Worm (Caenorhabditis elegans) whole organism, L3 larva: ENCODE data around the gene C25D7.5.

Source experiments
- ZK546.5 ChIP-seq: sonication (generic microtip); optimal IDR thresholded peaks from 2 replicates; lab custom pipeline; 2017; ENCODE audit warnings: missing biosample characterization, missing genetic modification characterization
- ama-1 ChIP-seq: fragments of 150-350 bp; optimal IDR thresholded peaks from 2 replicates; lab custom pipeline; 2018
- elt-2 ChIP-seq: sonication (generic microtip); optimal IDR thresholded peaks from 2 replicates; lab custom pipeline; 2016; ENCODE audit warnings: missing genetic modification reagents, mild to moderate bottlenecking, missing genetic modification characterization, missing compliant biosample characterization
- elt-3 ChIP-seq, 3 experiments: fragments of 150-350 bp in 1 of 3; sonication (generic microtip) in 2 of 3; optimal IDR thresholded peaks; 2 replicates in 2 of 3; 4 replicates in 1 of 3; lab custom pipeline; 2014 to 2017; ENCODE audit warnings: missing biosample characterization in 3 of 3, missing genetic modification characterization in 3 of 3
- fkh-10 ChIP-seq: sonication (generic microtip); optimal IDR thresholded peaks from 2 replicates; lab custom pipeline; 2017; ENCODE audit warnings: missing biosample characterization, missing genetic modification reagents, missing genetic modification characterization
- nhr-11 ChIP-seq: fragments of 150-350 bp; optimal IDR thresholded peaks from 2 replicates; lab custom pipeline; 2014; ENCODE audit warnings: missing biosample characterization, missing genetic modification characterization
- nhr-12 ChIP-seq: fragments of 150-350 bp; optimal IDR thresholded peaks from 2 replicates; lab custom pipeline; 2014; ENCODE audit warnings: missing biosample characterization, missing genetic modification characterization
- nhr-77 ChIP-seq: fragments of 150-350 bp; optimal IDR thresholded peaks from 2 replicates; lab custom pipeline; 2014; ENCODE audit warnings: missing biosample characterization, missing genetic modification characterization
- pqm-1 ChIP-seq: fragments of 150-350 bp; optimal IDR thresholded peaks from 2 replicates; lab custom pipeline; 2017; ENCODE audit warnings: missing biosample characterization, missing genetic modification characterization, inconsistent platforms
- unc-62 ChIP-seq: fragments of 150-350 bp; sonication (generic microtip); optimal IDR thresholded peaks from 4 replicates; lab custom pipeline; 2014; ENCODE audit warnings: missing biosample characterization, missing genetic modification reagents, missing genetic modification characterization
- ztf-11 ChIP-seq: fragments of 150-350 bp; optimal IDR thresholded peaks from 2 replicates; lab custom pipeline; 2014; ENCODE audit warnings: missing biosample characterization, missing genetic modification characterization
- ztf-4 ChIP-seq: fragments of 150-350 bp; optimal IDR thresholded peaks from 2 replicates; lab custom pipeline; 2014; ENCODE audit warnings: missing biosample characterization, missing genetic modification characterization

DNA sequence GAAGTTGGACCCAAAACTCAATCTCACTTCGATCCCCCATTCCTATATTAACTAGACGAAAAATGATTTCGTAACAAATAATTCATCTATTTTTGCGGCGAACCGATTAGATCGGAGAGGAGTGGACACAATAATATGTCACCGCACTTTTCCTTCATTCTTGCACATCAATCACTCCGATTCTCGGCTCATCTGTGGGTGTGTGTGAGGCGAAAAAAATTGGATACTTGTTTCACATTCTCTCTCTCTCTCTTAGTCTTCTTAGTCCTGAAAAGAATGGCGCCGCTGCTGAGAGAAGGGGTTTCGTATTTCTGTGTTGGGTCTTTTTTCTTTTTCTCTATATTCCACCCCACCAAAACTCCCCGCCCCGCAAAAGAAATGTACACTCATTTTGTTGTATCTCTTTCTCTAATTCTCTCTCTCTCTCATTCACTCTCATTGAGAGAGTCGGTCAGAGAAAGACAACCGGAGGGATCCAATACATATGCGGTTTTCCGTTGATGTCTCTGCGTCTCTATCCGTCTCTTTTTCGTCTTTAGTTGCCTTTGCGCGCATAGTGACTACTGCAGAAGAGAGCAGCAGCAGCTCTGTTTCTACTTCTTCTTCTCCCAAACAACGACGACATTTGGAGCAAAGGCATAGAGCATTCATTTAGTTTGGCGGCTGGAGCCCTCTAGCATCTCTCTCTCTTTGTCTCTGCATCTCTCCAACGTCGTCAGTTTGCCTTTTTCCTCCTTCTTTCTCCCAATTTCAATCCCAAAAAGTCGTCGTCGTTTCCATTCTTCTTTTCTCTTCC is 18.8 kb downstream of the C25D7.5 start, which contains the start of gene unc-76:
- TF ChIP-seq nhr-77 (tag; lab: Kevin White, UChicago) (no peak), ztf-4 (tag; lab: Kevin White, UChicago) (no peak), ama-1 (peak; percentile 8), pqm-1 (no peak), elt-2 (tag; lab: Kevin White, UChicago) (peak; percentile 0), nhr-12 (no peak), nhr-11 (tag; lab: Kevin White, UChicago) (peak; percentile 56), unc-62 (GFP tag; lab: Kevin White, UChicago) (peak; percentile 81), ZK546.5 (tag; lab: Kevin White, UChicago) (no peak), elt-3 (tag; optimal IDR thresholded peaks at IDR 0.05; lab: Kevin White, UChicago) (no peak), ztf-11 (no peak), fkh-10 (GFP tag; lab: Kevin White, UChicago) (peak; percentile 54)
